Worm (Caenorhabditis elegans): ENCODE data around the gene par-1.

The par-1 gene

DNA sequence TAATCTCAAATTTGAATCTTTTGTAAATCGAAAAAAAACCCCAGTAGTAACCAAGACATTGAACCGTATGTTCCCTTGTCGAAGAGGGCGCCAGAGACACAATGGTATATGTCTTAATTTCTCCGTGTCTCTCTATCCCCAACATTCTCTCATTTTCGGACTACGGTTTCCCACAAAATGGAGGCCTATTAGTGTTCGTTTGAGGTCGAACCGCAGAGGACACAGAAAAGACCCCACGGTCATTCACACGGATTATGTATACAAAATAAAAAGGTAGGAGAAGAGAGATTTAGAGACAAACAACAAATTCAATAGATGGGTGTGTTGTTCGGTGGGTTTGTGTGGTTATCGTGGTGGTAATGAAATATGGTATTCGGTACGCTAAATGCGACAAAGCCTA is 5.8 kb upstream of the par-1 start:
- TF ChIP-seq sdc-2 (tag; optimal IDR thresholded peaks at IDR 0.05) (no peak), ztf-16 (tag; optimal IDR thresholded peaks at IDR 0.05) (no peak), madf-2 (tag; optimal IDR thresholded peaks at IDR 0.05) (no peak), unc-86 (tag; optimal IDR thresholded peaks at IDR 0.05) (no peak), pha-2 (tag; optimal IDR thresholded peaks at IDR 0.05) (no peak), fax-1 (tag; optimal IDR thresholded peaks at IDR 0.05) (no peak), sox-4 (tag; optimal IDR thresholded peaks at IDR 0.05) (no peak), ceh-31 (tag; optimal IDR thresholded peaks at IDR 0.05) (no peak), odd-2 (tag; optimal IDR thresholded peaks at IDR 0.05) (no peak), nhr-232 (tag; optimal IDR thresholded peaks at IDR 0.05) (no peak)

ce11 chrV:14149125-14149524 is 4.0 kb upstream of the par-1 start:
- TF ChIP-seq mec-3 (tag; optimal IDR thresholded peaks at IDR 0.05; ENCODE audit: borderline replicate concordance) (no peak), sdc-2 (tag; optimal IDR thresholded peaks at IDR 0.05) (no peak), rnt-1 (tag; optimal IDR thresholded peaks at IDR 0.05) (no peak)

- TF ChIP-seq ceh-31 (tag; optimal IDR thresholded peaks at IDR 0.05) (no peak), che-1 (tag; optimal IDR thresholded peaks at IDR 0.05) (no peak), tbx-2 (tag; optimal IDR thresholded peaks at IDR 0.05) (no peak), Y22D7AL.16 (tag; optimal IDR thresholded peaks at IDR 0.05) (no peak), npax-4 (tag; optimal IDR thresholded peaks at IDR 0.05) (no peak), pha-4 (tag; optimal IDR thresholded peaks at IDR 0.05) (no peak), ceh-6 (GFP tag; optimal IDR thresholded peaks at IDR 0.05) (no peak), syd-9 (tag; optimal IDR thresholded peaks at IDR 0.05) (no peak), ceh-22 (tag; optimal IDR thresholded peaks at IDR 0.05) (no peak), zip-5 (tag; optimal IDR thresholded peaks at IDR 0.05) (no peak), mec-3 (tag; optimal IDR thresholded peaks at IDR 0.05; ENCODE audit: borderline replicate concordance) (no peak), lim-6 (tag; optimal IDR thresholded peaks at IDR 0.05) (no peak), pros-1 (tag; optimal IDR thresholded peaks at IDR 0.05) (no peak), K09A11.1 (tag; optimal IDR thresholded peaks at IDR 0.05; ENCODE audit: insufficient read depth) (no peak)
These were observed 1.9 kb upstream of the par-1 start for ce11 chrV:14147114-14147513.

- TF ChIP-seq nhr-11 (tag; optimal IDR thresholded peaks at IDR 0.05) (no peak), unc-3 (GFP tag; conservative IDR thresholded peaks at IDR 0.05) (no peak), unc-3 (tag; optimal IDR thresholded peaks at IDR 0.05) (no peak), ahr-1 (tag; optimal IDR thresholded peaks at IDR 0.05) (no peak), ceh-31 (tag; optimal IDR thresholded peaks at IDR 0.05) (no peak), sox-2 (GFP tag; IDR thresholded peaks at IDR 0.05) (no peak), ceh-24 (tag; optimal IDR thresholded peaks at IDR 0.05) (no peak), gmeb-2 (tag; optimal IDR thresholded peaks at IDR 0.05) (no peak), pha-2 (tag; optimal IDR thresholded peaks at IDR 0.05) (no peak), syd-9 (tag; optimal IDR thresholded peaks at IDR 0.05) (no peak), pha-4 (tag; optimal IDR thresholded peaks at IDR 0.05) (no peak), ceh-34 (tag; optimal IDR thresholded peaks at IDR 0.05) (no peak), ceh-48 (tag; optimal IDR thresholded peaks at IDR 0.05) (no peak), fkh-6 (tag; optimal IDR thresholded peaks at IDR 0.05) (no peak), eyg-1 (tag; optimal IDR thresholded peaks at IDR 0.05) (no peak), ceh-18 (tag; optimal IDR thresholded peaks at IDR 0.05) (no peak), pat-9 (tag; optimal IDR thresholded peaks at IDR 0.05) (no peak), elt-2 (tag; optimal IDR thresholded peaks at IDR 0.05) (no peak), hlh-30 (tag; optimal IDR thresholded peaks at IDR 0.05; ENCODE audit: insufficient read depth) (no peak), tbx-2 (tag; optimal IDR thresholded peaks at IDR 0.05) (no peak), ceh-45 (GFP tag; IDR thresholded peaks at IDR 0.05) (no peak)
These were observed 1.0 kb upstream of the par-1 start, which contains the start of gene acs-10 for ce11 chrV:14146199-14146598. TSS of gene acs-10 (plus strand) at chrV:14146499.
